Worm (Caenorhabditis elegans): ENCODE data around the gene Y67H2A.10.

DNA sequence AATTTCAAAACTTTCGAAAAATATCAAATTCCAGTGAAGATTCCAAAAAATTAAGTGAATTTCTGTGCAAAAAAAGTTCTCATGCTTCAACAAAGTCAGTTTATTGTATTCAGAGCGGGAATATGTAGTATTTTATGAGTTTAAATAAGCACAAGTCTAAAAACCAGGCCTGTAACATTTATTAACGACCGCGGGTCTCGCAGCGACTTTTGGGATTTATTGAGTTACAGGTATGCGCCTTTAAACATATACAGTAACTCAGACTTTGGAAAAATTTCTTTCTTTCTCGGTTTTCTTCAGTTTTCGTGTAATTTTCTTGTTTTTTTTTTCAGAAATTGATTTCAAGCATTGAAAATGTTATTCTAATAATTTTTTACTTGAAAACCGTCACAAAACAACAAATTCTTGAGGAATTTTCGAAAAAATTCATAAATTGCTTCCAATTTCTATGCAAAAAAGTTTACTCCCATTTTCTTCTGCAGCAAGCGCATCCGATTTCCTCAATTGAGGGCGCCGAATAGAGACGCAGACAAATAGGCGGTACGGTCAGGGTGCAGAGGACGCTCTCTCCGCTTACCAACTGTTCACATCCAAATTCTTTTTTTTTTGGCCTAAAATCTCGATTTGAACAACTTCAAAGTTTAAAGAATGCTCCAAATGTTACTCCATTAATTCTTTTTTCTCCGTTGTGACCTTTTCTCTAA, 22.2 kb upstream of the Y67H2A.10 start:
- TF ChIP-seq php-3 (GFP tag; IDR thresholded peaks at IDR 0.05) (no peak), jun-1 (tag; optimal IDR thresholded peaks at IDR 0.05) (no peak), vab-7 (GFP tag; IDR thresholded peaks at IDR 0.05) (no peak), R02D3.7 (tag; optimal IDR thresholded peaks at IDR 0.05) (no peak), mep-1 (tag; optimal IDR thresholded peaks at IDR 0.05) (no peak), arid-1 (GFP tag; conservative IDR thresholded peaks at IDR 0.05) (no peak), unc-39 (tag; optimal IDR thresholded peaks at IDR 0.05) (no peak), pha-4 (GFP tag; IDR thresholded peaks at IDR 0.05) (no peak), pha-4 (tag; optimal IDR thresholded peaks at IDR 0.05) (no peak), nhr-11 (tag; optimal IDR thresholded peaks at IDR 0.05) (no peak), snpc-4 (tag; optimal IDR thresholded peaks at IDR 0.05) (no peak), lim-7 (GFP tag; IDR thresholded peaks at IDR 0.05) (no peak)

Data from whole organism, L4 larva.